Worm (Caenorhabditis elegans) whole organism, young adult: ENCODE measurements around the gene rig-1.

ENCODE experiments used
- bed-1 ChIP-seq: fragments of 200-800 bp; sonication (Bioruptor generic); IDR thresholded peaks from 2 replicates; pipeline ENCODE4 v1.3.6; 2022; ENCODE audit warnings: missing genetic modification reagents, missing genetic modification characterization, missing compliant biosample characterization
- hsf-1 ChIP-seq: fragments of 200-800 bp; sonication (Bioruptor generic); IDR thresholded peaks from 2 replicates; pipeline ENCODE4 v1.3.6; 2022; ENCODE audit warnings: missing genetic modification reagents, missing genetic modification characterization, missing compliant biosample characterization
- mcd-1 ChIP-seq: fragments of 200-800 bp; sonication (Bioruptor generic); IDR thresholded peaks from 2 replicates; pipeline ENCODE4 v1.3.6; 2022; ENCODE audit warnings: missing genetic modification reagents, missing genetic modification characterization, missing compliant biosample characterization
- mxl-1 ChIP-seq: sonication (generic microtip); optimal IDR thresholded peaks from 2 replicates; lab custom pipeline; 2016; ENCODE audit warnings: missing genetic modification characterization, missing compliant biosample characterization
- nfya-1 ChIP-seq: sonication (generic microtip); optimal IDR thresholded peaks from 2 replicates; lab custom pipeline; 2017; ENCODE audit warnings: antibody characterized with exemption, missing compliant biosample characterization, missing genetic modification characterization, borderline replicate concordance; ENCODE audit not compliant: insufficient read depth
- snpc-4 ChIP-seq, 5 experiments: fragments of 150-350 bp in 1 of 5; sonication (generic microtip) in 4 of 5; optimal IDR thresholded peaks; 2 replicates each; lab custom pipeline; 2014 to 2018; ENCODE audit warnings: missing genetic modification characterization in 5 of 5, missing biosample characterization in 3 of 5, antibody characterized with exemption in 2 of 5, mild to moderate bottlenecking in 2 of 5, missing compliant biosample characterization in 2 of 5, missing genotype in 2 of 5, moderate library complexity in 2 of 5, missing genetic modification reagents in 1 of 5

DNA sequence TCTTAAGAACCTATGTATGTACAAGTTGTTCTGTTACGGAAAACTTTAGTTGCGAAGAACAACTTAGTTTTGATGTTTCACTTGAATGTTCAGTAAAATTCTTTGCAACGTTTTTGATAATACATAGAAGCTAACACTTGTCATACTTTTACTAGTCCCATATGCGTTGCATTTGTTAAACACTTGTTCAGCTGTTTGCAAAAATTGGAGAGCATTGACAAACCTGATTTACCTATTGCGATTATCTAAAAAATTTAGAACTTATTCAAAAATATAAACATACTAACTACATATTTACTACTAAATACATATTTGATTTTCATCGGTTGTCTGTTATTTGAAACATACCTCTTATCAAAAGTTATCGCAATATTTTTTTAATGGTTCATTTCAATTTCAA is 57.7 kb downstream of the rig-1 start:
- no peak for TF ChIP-seq hsf-1 (GFP tag; lab: Robert Waterston, UW)
- no peak for TF ChIP-seq nfya-1 (tag; lab: Kevin White, UChicago)
- TF ChIP-seq snpc-4 (GFP tag; optimal IDR thresholded peaks at IDR 0.05; lab: Kevin White, UChicago): no peak
- no peak for TF ChIP-seq snpc-4 (tag; optimal IDR thresholded peaks at IDR 0.05; lab: Kevin White, UChicago)
- no peak for TF ChIP-seq mcd-1 (GFP tag; lab: Robert Waterston, UW)
- TF ChIP-seq bed-1 (GFP tag; lab: Robert Waterston, UW): no peak
- no peak for TF ChIP-seq mxl-1 (tag; lab: Kevin White, UChicago)
